Worm (Caenorhabditis elegans): ENCODE data around the gene F07C6.6.

- TF ChIP-seq unc-62 (GFP tag; optimal IDR thresholded peaks at IDR 0.05) (no peak), lin-15B (tag; optimal IDR thresholded peaks at IDR 0.05) (no peak), ces-1 (GFP tag; optimal IDR thresholded peaks at IDR 0.05) (no peak), ceh-82 (tag; optimal IDR thresholded peaks at IDR 0.05) (no peak), F16B12.6 (tag; optimal IDR thresholded peaks at IDR 0.05) (no peak), ama-1 (optimal IDR thresholded peaks at IDR 0.05) (no peak)
These were observed 11.6 kb upstream of the F07C6.6 start for ce11 chrIV:12780980-12781379.
